Fruit fly (Drosophila melanogaster): ENCODE measurements around the gene CG6013.

dm6 chr3R:19040685-19041084 lies 9.4 kb downstream of the CG6013 start:
- TF ChIP-seq Rel (GFP tag; optimal IDR thresholded peaks at IDR 0.05), result no peak
- TF ChIP-seq Rel (tag; optimal IDR thresholded peaks at IDR 0.05), result no peak
- no peak for TF ChIP-seq h (GFP tag; optimal IDR thresholded peaks at IDR 0.05)
- peak; percentile 97 for TF ChIP-seq Dfd (GFP tag; optimal IDR thresholded peaks at IDR 0.05)
